Worm (Caenorhabditis elegans): ENCODE data around the gene F38B7.11.
A peak's percentile ranks its signal among the peaks of the same experiment; 100 is the strongest.

The F38B7.11 gene

DNA sequence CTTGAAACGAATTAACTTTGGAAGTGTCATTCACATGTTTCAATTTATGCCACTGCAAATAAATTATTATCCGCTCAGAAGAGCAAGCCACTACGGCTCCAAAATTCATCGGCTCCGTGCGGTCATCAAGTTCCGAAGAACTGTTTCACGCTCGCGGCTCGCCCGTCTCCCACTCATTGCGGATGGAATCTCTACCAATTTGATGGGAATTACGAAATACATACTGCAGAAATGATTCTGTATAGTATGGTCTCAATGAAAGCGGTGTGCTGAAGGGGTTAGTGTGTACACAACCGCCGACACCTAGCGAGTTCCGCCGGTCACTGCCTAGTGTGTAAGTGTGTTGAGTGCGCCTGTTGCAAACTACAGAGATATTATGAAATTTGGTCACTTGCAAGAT, 38.2 kb downstream of the F38B7.11 start (continued):
- no peak for TF ChIP-seq somi-1 (GFP tag; optimal IDR thresholded peaks at IDR 0.05)
- TF ChIP-seq unc-62 (GFP tag; optimal IDR thresholded peaks at IDR 0.05): no peak
- TF ChIP-seq sea-2 (GFP tag; IDR thresholded peaks at IDR 0.05): no peak
- no peak for TF ChIP-seq Y67H2A.10 (GFP tag; conservative IDR thresholded peaks at IDR 0.05)
- TF ChIP-seq madf-10 (tag; optimal IDR thresholded peaks at IDR 0.05): no peak
- no peak for TF ChIP-seq B0261.1 (tag; optimal IDR thresholded peaks at IDR 0.05)
- TF ChIP-seq dox-1 (GFP tag; IDR thresholded peaks at IDR 0.05): no peak
- no peak for TF ChIP-seq F37B4.10 (GFP tag; IDR thresholded peaks at IDR 0.05)
- no peak for TF ChIP-seq ZK185.1 (tag; optimal IDR thresholded peaks at IDR 0.05; ENCODE audit: poor library complexity, severe bottlenecking)
- TF ChIP-seq ceh-58 (GFP tag; IDR thresholded peaks at IDR 0.05): no peak
- TF ChIP-seq bed-2 (GFP tag; IDR thresholded peaks at IDR 0.05): no peak
- no peak; the same call in 1 of the 2 replicates for TF ChIP-seq C17E4.6 (GFP tag; IDR thresholded peaks at IDR 0.05)
- no peak for TF ChIP-seq athp-1 (tag; optimal IDR thresholded peaks at IDR 0.05)
- TF ChIP-seq egrh-3 (GFP tag; IDR thresholded peaks at IDR 0.05): no peak
- TF ChIP-seq F57C9.4 (tag; optimal IDR thresholded peaks at IDR 0.05): no peak
- TF ChIP-seq Y95B8A.8 (GFP tag; IDR thresholded peaks at IDR 0.05): no peak
- no peak for TF ChIP-seq ama-1 (optimal IDR thresholded peaks at IDR 0.05)
- TF ChIP-seq ama-1 (GFP tag; optimal IDR thresholded peaks at IDR 0.05): no peak
- TF ChIP-seq F55B11.4 (tag; optimal IDR thresholded peaks at IDR 0.05; ENCODE audit: borderline replicate concordance, insufficient read depth): no peak
- no peak for TF ChIP-seq madf-3 (GFP tag; IDR thresholded peaks at IDR 0.05)
- TF ChIP-seq K12H6.12 (tag; optimal IDR thresholded peaks at IDR 0.05): no peak
- TF ChIP-seq lsl-1 (GFP tag; optimal IDR thresholded peaks at IDR 0.05): peak; percentile 55
- peak; percentile 81 for TF ChIP-seq hmg-1.2 (GFP tag; IDR thresholded peaks at IDR 0.05)
- TF ChIP-seq F22D6.2 (tag; optimal IDR thresholded peaks at IDR 0.05): no peak
- no peak for TF ChIP-seq ztf-26 (tag; optimal IDR thresholded peaks at IDR 0.05)
- no peak for TF ChIP-seq dpl-1 (GFP tag; optimal IDR thresholded peaks at IDR 0.05)
- no peak for TF ChIP-seq attf-3 (GFP tag; conservative IDR thresholded peaks at IDR 0.05)
- TF ChIP-seq lir-1 (GFP tag; conservative IDR thresholded peaks at IDR 0.05): no peak
- no peak for TF ChIP-seq hlh-26 (GFP tag; conservative IDR thresholded peaks at IDR 0.05)
- TF ChIP-seq hlh-12 (tag; optimal IDR thresholded peaks at IDR 0.05): no peak
- no peak for TF ChIP-seq unc-130 (GFP tag; optimal IDR thresholded peaks at IDR 0.05)
- TF ChIP-seq chd-7 (tag; optimal IDR thresholded peaks at IDR 0.05): no peak
- no peak for TF ChIP-seq lin-40 (tag; optimal IDR thresholded peaks at IDR 0.05)
- TF ChIP-seq B0035.1 (tag; optimal IDR thresholded peaks at IDR 0.05): no peak
- no peak for TF ChIP-seq F10E7.11 (tag; optimal IDR thresholded peaks at IDR 0.05)
- TF ChIP-seq madf-8 (GFP tag; conservative IDR thresholded peaks at IDR 0.05): no peak
- TF ChIP-seq lin-54 (GFP tag; optimal IDR thresholded peaks at IDR 0.05): no peak
- no peak for TF ChIP-seq nfyb-1 (GFP tag; IDR thresholded peaks at IDR 0.05)
- no peak for TF ChIP-seq Y79H2A.3 (GFP tag; conservative IDR thresholded peaks at IDR 0.05)
- no peak for TF ChIP-seq nhr-27 (tag; optimal IDR thresholded peaks at IDR 0.05)
- no peak for TF ChIP-seq ceh-91 (GFP tag; IDR thresholded peaks at IDR 0.05)
- no peak for TF ChIP-seq hrde-1 (tag; optimal IDR thresholded peaks at IDR 0.05; ENCODE audit: borderline replicate concordance)
- no peak for TF ChIP-seq Y56A3A.18 (GFP tag; IDR thresholded peaks at IDR 0.05)
- peak; percentile 51 for TF ChIP-seq ceh-100 (GFP tag; IDR thresholded peaks at IDR 0.05)
- no peak for TF ChIP-seq egl-18 (GFP tag; IDR thresholded peaks at IDR 0.05)
- no peak for TF ChIP-seq T07F8.4 (tag; optimal IDR thresholded peaks at IDR 0.05)
- no peak for TF ChIP-seq ztf-22 (GFP tag; optimal IDR thresholded peaks at IDR 0.05)
- peak; percentile 17 for TF ChIP-seq ztf-18 (tag; optimal IDR thresholded peaks at IDR 0.05)
- no peak for TF ChIP-seq B0336.3 (GFP tag; IDR thresholded peaks at IDR 0.05)
- no peak for TF ChIP-seq mxl-1 (tag; optimal IDR thresholded peaks at IDR 0.05)
- TF ChIP-seq ets-4 (GFP tag; optimal IDR thresholded peaks at IDR 0.05): no peak

All from whole organism, young adult.